Worm (Caenorhabditis elegans): Measurements from ENCODE around the gene C09B9.4.
"Not testable (repeated sequence)": the region's sequence is repeated elsewhere in the genome, so short reads cannot be mapped to it uniquely, and the experiment has no call there.

C09B9.4 gene

ce11 chrIV:5037489-5037888 lies 4.3 kb upstream of the C09B9.4 start, which contains the start of gene C09B9.1:
TSS of gene C09B9.1 (plus strand) at chrIV:5037789.
- no peak for TF ChIP-seq unc-62 (GFP tag; optimal IDR thresholded peaks at IDR 0.05)

ce11 chrIV:5031346-5031745 lies 1.8 kb downstream of the C09B9.4 start:
- no peak for TF ChIP-seq unc-62 (GFP tag; optimal IDR thresholded peaks at IDR 0.05)

- TF ChIP-seq unc-62 (GFP tag; optimal IDR thresholded peaks at IDR 0.05), result no peak
Observed at ce11 chrIV:5028978-5029377, 4.2 kb downstream of the C09B9.4 start, which contains the start of the genes best-6 and C09B9.2. TSS of gene best-6 (minus strand) at chrIV:5029078. TSS of gene C09B9.2 (plus strand) at chrIV:5029291.

- no peak for TF ChIP-seq unc-62 (GFP tag; optimal IDR thresholded peaks at IDR 0.05)
Observed at ce11 chrIV:5025646-5026045, 7.5 kb downstream of the C09B9.4 start, which contains the start of gene C09B9.85. TSS of gene C09B9.85 (minus strand) at chrIV:5025746.

ce11 chrIV:5020533-5020932 lies 12.6 kb downstream of the C09B9.4 start, which contains the start of gene T28H11.8:
TSS of gene T28H11.8 (minus strand) at chrIV:5020633.
- no peak for TF ChIP-seq unc-62 (GFP tag; optimal IDR thresholded peaks at IDR 0.05)

- not testable (repeated sequence) for TF ChIP-seq unc-62 (GFP tag; optimal IDR thresholded peaks at IDR 0.05)
Observed at ce11 chrIV:5017075-5017474, 16.1 kb downstream of the C09B9.4 start, which contains the start of gene T28H11.7. TSS of gene T28H11.7 (minus strand) at chrIV:5017175.

ce11 chrIV:5016461-5016860 lies 16.7 kb downstream of the C09B9.4 start, which contains the start of gene ssq-4:
TSS of gene ssq-4 (plus strand) at chrIV:5016479.
- not testable (repeated sequence) for TF ChIP-seq unc-62 (GFP tag; optimal IDR thresholded peaks at IDR 0.05)

- no peak for TF ChIP-seq unc-62 (GFP tag; optimal IDR thresholded peaks at IDR 0.05)
Observed at ce11 chrIV:5012241-5012640, 20.9 kb downstream of the C09B9.4 start, which contains the start of gene srm-1. TSS of gene srm-1 (plus strand) at chrIV:5012541.

ce11 chrIV:5008378-5008777 lies 24.8 kb downstream of the C09B9.4 start, which contains the start of gene srm-2:
TSS of gene srm-2 (plus strand) at chrIV:5008678.
- no peak for TF ChIP-seq unc-62 (GFP tag; optimal IDR thresholded peaks at IDR 0.05)

- TF ChIP-seq unc-62 (GFP tag; optimal IDR thresholded peaks at IDR 0.05), result no peak
Observed at ce11 chrIV:5005154-5005553, 28.0 kb downstream of the C09B9.4 start.

ce11 chrIV:5002448-5002847 lies 30.7 kb downstream of the C09B9.4 start, which contains the start of gene pes-1:
TSS of gene pes-1 (plus strand) at chrIV:5002748.
- no peak for TF ChIP-seq unc-62 (GFP tag; optimal IDR thresholded peaks at IDR 0.05)

- no peak for TF ChIP-seq unc-62 (GFP tag; optimal IDR thresholded peaks at IDR 0.05)
Observed at ce11 chrIV:4996956-4997355, 36.2 kb downstream of the C09B9.4 start.

ce11 chrIV:4995842-4996241 lies 37.3 kb downstream of the C09B9.4 start, which contains the start of gene ssq-2:
TSS of gene ssq-2 (plus strand) at chrIV:4996142.
- no peak for TF ChIP-seq unc-62 (GFP tag; optimal IDR thresholded peaks at IDR 0.05)

- TF ChIP-seq unc-62 (GFP tag; optimal IDR thresholded peaks at IDR 0.05), result no peak
Observed at ce11 chrIV:4993128-4993527, 40.0 kb downstream of the C09B9.4 start.

ce11 chrIV:4992089-4992488 lies 41.1 kb downstream of the C09B9.4 start, which contains the start of gene str-162:
TSS of gene str-162 (plus strand) at chrIV:4992389.
- no peak for TF ChIP-seq unc-62 (GFP tag; optimal IDR thresholded peaks at IDR 0.05)

ce11 chrIV:4988531-4988930 lies 44.6 kb downstream of the C09B9.4 start, which contains the start of gene E03H12.7:
TSS of gene E03H12.7 (minus strand) at chrIV:4988631.
- no peak for TF ChIP-seq unc-62 (GFP tag; optimal IDR thresholded peaks at IDR 0.05)

ce11 chrIV:4986246-4986645 lies 46.9 kb downstream of the C09B9.4 start, which contains the start of gene clec-177:
TSS of gene clec-177 (plus strand) at chrIV:4986546.
- no peak for TF ChIP-seq unc-62 (GFP tag; optimal IDR thresholded peaks at IDR 0.05)

Measured in whole organism, dauer.